Fruit fly (Drosophila melanogaster) whole organism, wandering third instar larva: ENCODE measurements around the gene norpA.
"Not testable (repeated sequence)": the region's sequence is repeated elsewhere in the genome, so short reads cannot be mapped to it uniquely, and the experiment has no call there.

ENCODE experiments used
- CG32264 ChIP-seq: fragments of 200-800 bp; sonication (Bioruptor generic); optimal IDR thresholded peaks from 2 replicates; lab custom pipeline; 2016; ENCODE audit warnings: missing biosample characterization, missing genetic modification characterization
- Myc ChIP-seq: fragments of >200 bp; optimal IDR thresholded peaks from 2 replicates; lab custom pipeline; 2017
- br ChIP-seq: fragments of 200-800 bp; sonication (Bioruptor generic); optimal IDR thresholded peaks from 2 replicates; lab custom pipeline; 2016; ENCODE audit warnings: missing biosample characterization, missing genetic modification characterization
- brk ChIP-seq: fragments of 200-800 bp; sonication (Bioruptor generic); optimal IDR thresholded peaks from 2 replicates; lab custom pipeline; 2016; ENCODE audit warnings: missing biosample characterization, mild to moderate bottlenecking, missing genetic modification characterization
- dsf ChIP-seq: sonication (Bioruptor generic); optimal IDR thresholded peaks from 2 replicates; lab custom pipeline; 2016; ENCODE audit warnings: missing biosample characterization, missing genetic modification characterization, borderline replicate concordance
- h ChIP-seq: fragments of 200-800 bp; sonication (Bioruptor generic); optimal IDR thresholded peaks from 3 replicates; lab custom pipeline; 2016; ENCODE audit warnings: missing biosample characterization, mild to moderate bottlenecking, missing genetic modification characterization
- psq ChIP-seq: fragments of 200-800 bp; sonication (Bioruptor generic); optimal IDR thresholded peaks from 3 replicates; lab custom pipeline; 2017; ENCODE audit warnings: missing biosample characterization, mild to moderate bottlenecking, missing genetic modification characterization, moderate library complexity
- tai ChIP-seq: sonication (Bioruptor generic); optimal IDR thresholded peaks from 2 replicates; lab custom pipeline; 2016; ENCODE audit warnings: missing biosample characterization, missing genetic modification characterization
- usp ChIP-seq: fragments of >200 bp; optimal IDR thresholded peaks from 2 replicates; lab custom pipeline; 2017; ENCODE audit warnings: missing biosample characterization, missing genetic modification characterization

DNA sequence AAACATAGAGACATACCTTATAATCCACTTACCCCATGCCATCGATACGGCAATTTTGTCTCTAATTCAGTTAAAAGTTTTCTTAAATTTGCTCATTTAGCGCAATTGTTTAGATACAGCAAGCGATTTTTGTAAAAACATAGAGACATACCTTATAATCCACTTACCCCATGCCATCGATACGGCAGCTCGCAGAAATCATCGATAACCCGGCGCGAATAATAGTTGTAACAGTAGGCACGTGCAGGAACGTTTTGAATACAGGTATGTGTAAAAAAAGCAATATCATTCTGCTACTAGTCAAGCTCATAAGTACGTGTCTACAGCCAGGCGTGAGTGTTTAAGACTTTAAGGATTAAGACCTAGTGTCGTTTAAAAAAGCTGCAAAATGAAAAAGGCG lies 3.2 kb upstream of the norpA start, which contains the start of gene NO66:
- TF ChIP-seq usp (GFP tag; lab: Kevin White, UChicago); br (GFP tag; lab: Kevin White, UChicago); psq; dsf (GFP tag; lab: Kevin White, UChicago); h (GFP tag; lab: Kevin White, UChicago); brk; tai; CG32264 (GFP tag; lab: Kevin White, UChicago): not testable (repeated sequence)
- TF ChIP-seq Myc (lab: Kevin White, UChicago): peak; percentile 12
